Fruit fly (Drosophila melanogaster): ENCODE data around the gene Rsph1.

- no peak for TF ChIP-seq psq (optimal IDR thresholded peaks at IDR 0.05)
- TF ChIP-seq Myc (optimal IDR thresholded peaks at IDR 0.05) = no peak
These were observed 19.7 kb downstream of the Rsph1 start, which contains the start of gene CG16972 for dm6 chr2L:13202960-13203436.

All from Kc167 (cell line).